Worm (Caenorhabditis elegans) whole organism, mixed stage, embryonic: ENCODE measurements around the gene ftr-1.

Source experiments
- M03D4.4 ChIP-seq: sonication (generic microtip); optimal IDR thresholded peaks from 2 replicates; lab custom pipeline; 2017; ENCODE audit warnings: mild to moderate bottlenecking, missing genetic modification characterization, missing compliant biosample characterization
- bed-3 ChIP-seq: fragments of 200-800 bp; sonication (Bioruptor generic); optimal IDR thresholded peaks from 3 replicates; lab custom pipeline; 2018; ENCODE audit warnings: mild to moderate bottlenecking, missing genetic modification characterization, moderate library complexity, missing compliant biosample characterization
- blmp-1 ChIP-seq: fragments of 150-350 bp; optimal IDR thresholded peaks from 2 replicates; lab custom pipeline; 2014; ENCODE audit warnings: missing biosample characterization, missing genetic modification characterization
- ceh-43 ChIP-seq: fragments of 200-800 bp; sonication (Bioruptor generic); optimal IDR thresholded peaks from 2 replicates; lab custom pipeline; 2018; ENCODE audit warnings: mild to moderate bottlenecking, missing genetic modification characterization, moderate library complexity, missing compliant biosample characterization
- ceh-83 ChIP-seq: fragments of 200-800 bp; sonication (Bioruptor generic); optimal IDR thresholded peaks from 2 replicates; lab custom pipeline; 2018; ENCODE audit warnings: mild to moderate bottlenecking, missing genetic modification characterization, missing compliant biosample characterization
- elt-1 ChIP-seq: sonication (generic microtip); optimal IDR thresholded peaks from 2 replicates; lab custom pipeline; 2017; ENCODE audit warnings: missing genetic modification characterization, mild to moderate bottlenecking, missing compliant biosample characterization, antibody characterized with exemption, moderate library complexity, borderline replicate concordance; ENCODE audit not compliant: insufficient read depth
- elt-3 ChIP-seq: fragments of 150-350 bp; optimal IDR thresholded peaks from 2 replicates; lab custom pipeline; 2014; ENCODE audit warnings: missing biosample characterization, missing genetic modification characterization
- ham-2 ChIP-seq: fragments of 200-800 bp; sonication (Bioruptor generic); optimal IDR thresholded peaks from 2 replicates; lab custom pipeline; 2018; ENCODE audit warnings: mild to moderate bottlenecking, missing genetic modification characterization, missing compliant biosample characterization
- hlh-1 ChIP-seq: fragments of 150-350 bp; optimal IDR thresholded peaks from 2 replicates; lab custom pipeline; 2014; ENCODE audit warnings: missing biosample characterization, missing genetic modification reagents, missing genetic modification characterization
- lin-13 ChIP-seq: fragments of 150-350 bp; optimal IDR thresholded peaks from 2 replicates; lab custom pipeline; 2014; ENCODE audit warnings: missing biosample characterization, missing genetic modification characterization
- lin-32 ChIP-seq: fragments of 200-800 bp; sonication (Bioruptor generic); optimal IDR thresholded peaks from 2 replicates; lab custom pipeline; 2018; ENCODE audit warnings: mild to moderate bottlenecking, missing genetic modification characterization, missing compliant biosample characterization
- lsy-2 ChIP-seq: fragments of 150-350 bp; optimal IDR thresholded peaks from 2 replicates; lab custom pipeline; 2014; ENCODE audit warnings: missing biosample characterization, missing genetic modification characterization
- mab-5 ChIP-seq: fragments of 150-350 bp; optimal IDR thresholded peaks from 2 replicates; lab custom pipeline; 2014; ENCODE audit warnings: missing biosample characterization, missing genetic modification characterization
- mep-1 ChIP-seq: fragments of 150-350 bp; optimal IDR thresholded peaks from 2 replicates; lab custom pipeline; 2017; ENCODE audit warnings: missing biosample characterization, missing genetic modification reagents, missing genetic modification characterization, inconsistent platforms
- mls-2 ChIP-seq: sonication (generic microtip); optimal IDR thresholded peaks from 2 replicates; lab custom pipeline; 2016; ENCODE audit warnings: mild to moderate bottlenecking, missing genetic modification characterization, moderate library complexity, missing compliant biosample characterization
- nhr-12 ChIP-seq: fragments of 150-350 bp; optimal IDR thresholded peaks from 2 replicates; lab custom pipeline; 2014; ENCODE audit warnings: missing biosample characterization, missing genetic modification characterization
- nhr-237 ChIP-seq: fragments of 150-350 bp; optimal IDR thresholded peaks from 2 replicates; lab custom pipeline; 2014; ENCODE audit warnings: missing biosample characterization, missing genetic modification characterization
- nhr-28 ChIP-seq: fragments of 150-350 bp; optimal IDR thresholded peaks from 2 replicates; lab custom pipeline; 2014; ENCODE audit warnings: missing biosample characterization, missing genetic modification characterization
- nhr-76 ChIP-seq: sonication (generic microtip); optimal IDR thresholded peaks from 2 replicates; lab custom pipeline; 2017; ENCODE audit warnings: missing biosample characterization, missing genetic modification characterization
- pha-4 ChIP-seq: fragments of 150-350 bp; optimal IDR thresholded peaks from 2 replicates; lab custom pipeline; 2018; ENCODE audit warnings: missing biosample characterization, missing genetic modification reagents, missing genetic modification characterization
- sem-2 ChIP-seq: fragments of 200-800 bp; sonication (Bioruptor generic); optimal IDR thresholded peaks from 2 replicates; lab custom pipeline; 2018; ENCODE audit warnings: mild to moderate bottlenecking, missing genetic modification characterization, missing compliant biosample characterization
- snpc-4 ChIP-seq: fragments of 150-350 bp; optimal IDR thresholded peaks from 2 replicates; lab custom pipeline; 2014; ENCODE audit warnings: missing biosample characterization, missing genetic modification characterization
- sptf-1 ChIP-seq: sonication (generic microtip); optimal IDR thresholded peaks from 2 replicates; lab custom pipeline; 2017; ENCODE audit warnings: mild to moderate bottlenecking, missing genetic modification characterization, moderate library complexity, missing compliant biosample characterization
- tbx-8 ChIP-seq: fragments of 200-800 bp; sonication (Bioruptor generic); optimal IDR thresholded peaks from 2 replicates; lab custom pipeline; 2018; ENCODE audit warnings: mild to moderate bottlenecking, missing genetic modification characterization, moderate library complexity, missing compliant biosample characterization
- unc-120 ChIP-seq: sonication (generic microtip); optimal IDR thresholded peaks from 2 replicates; lab custom pipeline; 2017; ENCODE audit warnings: missing genetic modification characterization, missing compliant biosample characterization; ENCODE audit not compliant: poor library complexity, severe bottlenecking
- unc-39 ChIP-seq: fragments of 150-350 bp; optimal IDR thresholded peaks from 2 replicates; lab custom pipeline; 2014; ENCODE audit warnings: missing biosample characterization, missing genetic modification characterization
- unc-62 ChIP-seq: fragments of 150-350 bp; optimal IDR thresholded peaks from 2 replicates; lab custom pipeline; 2014; ENCODE audit warnings: missing biosample characterization, missing genetic modification reagents, missing genetic modification characterization
- ztf-11 ChIP-seq: fragments of 150-350 bp; optimal IDR thresholded peaks from 2 replicates; lab custom pipeline; 2014; ENCODE audit warnings: missing biosample characterization, missing genetic modification characterization

ftr-1 gene

ce11 chrV:20196671-20197070, at the start of gene ftr-1:
ftr-1 (plus strand) TSS chrV:20196971.
- TF ChIP-seq lin-32 (GFP tag; lab: Kevin White, UChicago) (no peak), bed-3 (GFP tag; lab: Kevin White, UChicago) (no peak), ceh-83 (no peak), mab-5 (tag; lab: Kevin White, UChicago) (no peak), snpc-4 (tag; lab: Kevin White, UChicago) (no peak), lsy-2 (tag; lab: Kevin White, UChicago) (no peak), unc-39 (tag; lab: Kevin White, UChicago) (no peak), nhr-76 (tag; lab: Kevin White, UChicago) (no peak), unc-120 (tag; lab: Kevin White, UChicago) (no peak), mep-1 (tag; lab: Kevin White, UChicago) (no peak), lin-13 (tag; lab: Kevin White, UChicago) (no peak), nhr-12 (tag; lab: Kevin White, UChicago) (no peak), sptf-1 (tag; lab: Kevin White, UChicago) (no peak), nhr-28 (tag; lab: Kevin White, UChicago) (no peak), ceh-43 (GFP tag; lab: Kevin White, UChicago) (no peak), M03D4.4 (tag; lab: Kevin White, UChicago) (no peak), hlh-1 (tag; lab: Kevin White, UChicago) (no peak), tbx-8 (GFP tag; lab: Kevin White, UChicago) (no peak)

ce11 chrV:20147662-20148245, 49.0 kb upstream of the ftr-1 start, which contains the start of gene Y113G7A.13:
Y113G7A.13 (plus strand) TSS chrV:20148195.
- no peak for TF ChIP-seq bed-3 (GFP tag; lab: Kevin White, UChicago)
- no peak for TF ChIP-seq mep-1 (tag; lab: Kevin White, UChicago)
- no peak for TF ChIP-seq unc-120 (tag; lab: Kevin White, UChicago)
- no peak for TF ChIP-seq lsy-2 (tag; lab: Kevin White, UChicago)
- no peak for TF ChIP-seq lin-32 (GFP tag; lab: Kevin White, UChicago)
- TF ChIP-seq hlh-1 (tag; lab: Kevin White, UChicago) = no peak
- no peak for TF ChIP-seq mls-2
- no peak for TF ChIP-seq snpc-4 (tag; lab: Kevin White, UChicago)
- TF ChIP-seq ceh-83 = no peak
- no peak for TF ChIP-seq ztf-11
- no peak for TF ChIP-seq elt-1 (tag; lab: Kevin White, UChicago)
- TF ChIP-seq pha-4 (tag; lab: Kevin White, UChicago) = no peak

ce11 chrV:20151432-20151831, 45.3 kb upstream of the ftr-1 start, which contains the start of gene F19B2.7:
F19B2.7 (plus strand) TSS chrV:20151732.
- TF ChIP-seq bed-3 (GFP tag; lab: Kevin White, UChicago) = no peak
- no peak for TF ChIP-seq unc-62 (GFP tag; lab: Kevin White, UChicago)
- TF ChIP-seq ham-2 (GFP tag; lab: Kevin White, UChicago) = no peak
- no peak for TF ChIP-seq elt-3 (tag; lab: Kevin White, UChicago)
- no peak for TF ChIP-seq hlh-1 (tag; lab: Kevin White, UChicago)

- TF ChIP-seq M03D4.4 (tag; lab: Kevin White, UChicago) = no peak
Observed at ce11 chrV:20151855-20152254, 44.9 kb upstream of the ftr-1 start.

ce11 chrV:20158223-20158622, 38.5 kb upstream of the ftr-1 start, which contains the start of gene F19B2.6:
F19B2.6 (plus strand) TSS chrV:20158523.
- no peak for TF ChIP-seq nhr-237 (tag; lab: Kevin White, UChicago)
- TF ChIP-seq sem-2 (GFP tag; lab: Kevin White, UChicago) = no peak
- TF ChIP-seq blmp-1 (tag; lab: Kevin White, UChicago) = no peak
- TF ChIP-seq hlh-1 (tag; lab: Kevin White, UChicago) = no peak
- TF ChIP-seq lin-13 (tag; lab: Kevin White, UChicago) = no peak
- no peak for TF ChIP-seq mab-5 (tag; lab: Kevin White, UChicago)
- TF ChIP-seq elt-3 (tag; lab: Kevin White, UChicago) = no peak
- no peak for TF ChIP-seq nhr-28 (tag; lab: Kevin White, UChicago)
- TF ChIP-seq ceh-83 = no peak
- TF ChIP-seq lin-32 (GFP tag; lab: Kevin White, UChicago) = no peak
- TF ChIP-seq ztf-11 = no peak
